Worm (Caenorhabditis elegans) whole organism, early embryonic: Measurements from ENCODE around the gene twk-12.

Experiments used
- B0310.2 ChIP-seq: sonication (generic microtip); optimal IDR thresholded peaks from 2 replicates; lab custom pipeline; 2016; ENCODE audit warnings: mild to moderate bottlenecking, missing genetic modification characterization, missing compliant biosample characterization
- F13C5.2 ChIP-seq: sonication (generic microtip); optimal IDR thresholded peaks from 2 replicates; lab custom pipeline; 2017; ENCODE audit warnings: mild to moderate bottlenecking, missing genetic modification characterization, inconsistent platforms, missing compliant biosample characterization
- aly-1 ChIP-seq: sonication (generic microtip); optimal IDR thresholded peaks from 2 replicates; lab custom pipeline; 2016; ENCODE audit warnings: missing genetic modification characterization, missing compliant biosample characterization
- ama-1 ChIP-seq: fragments of 150-350 bp; optimal IDR thresholded peaks from 2 replicates; lab custom pipeline; 2014
- ceh-13 ChIP-seq: fragments of 200-800 bp; sonication (Bioruptor generic); optimal IDR thresholded peaks from 2 replicates; lab custom pipeline; 2018; ENCODE audit warnings: mild to moderate bottlenecking, missing genetic modification characterization, missing compliant biosample characterization
- ceh-36 ChIP-seq: sonication (generic microtip); optimal IDR thresholded peaks from 2 replicates; lab custom pipeline; 2016; ENCODE audit warnings: missing genetic modification characterization, inconsistent platforms, missing compliant biosample characterization
- ets-7 ChIP-seq: sonication (generic microtip); optimal IDR thresholded peaks from 2 replicates; lab custom pipeline; 2016; ENCODE audit warnings: missing genotype, missing genetic modification characterization, missing compliant biosample characterization
- flt-1 ChIP-seq: fragments of 200-800 bp; sonication (Bioruptor generic); IDR thresholded peaks from 2 replicates; pipeline ENCODE4 v1.3.6; 2022; ENCODE audit warnings: missing genetic modification characterization, missing compliant biosample characterization
- hmbx-1 ChIP-seq: sonication (generic microtip); optimal IDR thresholded peaks from 2 replicates; lab custom pipeline; 2016; ENCODE audit warnings: mild to moderate bottlenecking, missing genetic modification characterization, missing compliant biosample characterization
- hmg-4 ChIP-seq: fragments of 200-800 bp; sonication (Bioruptor generic); optimal IDR thresholded peaks from 2 replicates; lab custom pipeline; 2018; ENCODE audit warnings: mild to moderate bottlenecking, missing genetic modification characterization, missing compliant biosample characterization
- hnd-1 ChIP-seq: sonication (generic microtip); optimal IDR thresholded peaks from 2 replicates; lab custom pipeline; 2016; ENCODE audit warnings: missing genetic modification characterization, missing compliant biosample characterization
- pes-1 ChIP-seq: fragments of 200-800 bp; sonication (Bioruptor generic); IDR thresholded peaks from 2 replicates; pipeline ENCODE4 v1.3.6; 2022; ENCODE audit warnings: missing genetic modification reagents, missing genetic modification characterization, missing compliant biosample characterization
- scrt-1 ChIP-seq: fragments of 200-800 bp; sonication (Bioruptor generic); IDR thresholded peaks from 2 replicates; pipeline ENCODE4 v1.3.6; 2022; ENCODE audit warnings: missing genetic modification characterization, missing compliant biosample characterization
- sea-1 ChIP-seq: fragments of 200-800 bp; sonication (Bioruptor generic); conservative IDR thresholded peaks from 2 replicates; pipeline ENCODE4 v1.3.6; 2022; ENCODE audit warnings: missing genetic modification characterization, missing compliant biosample characterization
- tbx-11 ChIP-seq: fragments of 200-800 bp; sonication (Bioruptor generic); IDR thresholded peaks from 2 replicates; pipeline ENCODE4 v1.3.6; 2022; ENCODE audit warnings: missing genetic modification characterization, missing compliant biosample characterization
- tbx-37 ChIP-seq: fragments of 200-800 bp; sonication (Bioruptor generic); conservative IDR thresholded peaks from 2 replicates; pipeline ENCODE4 v1.3.6; 2022; ENCODE audit warnings: missing genetic modification reagents, missing genetic modification characterization, missing compliant biosample characterization
- tra-4 ChIP-seq: sonication (generic microtip); optimal IDR thresholded peaks from 2 replicates; lab custom pipeline; 2017; ENCODE audit warnings: missing genetic modification characterization, missing compliant biosample characterization

The twk-12 gene

DNA sequence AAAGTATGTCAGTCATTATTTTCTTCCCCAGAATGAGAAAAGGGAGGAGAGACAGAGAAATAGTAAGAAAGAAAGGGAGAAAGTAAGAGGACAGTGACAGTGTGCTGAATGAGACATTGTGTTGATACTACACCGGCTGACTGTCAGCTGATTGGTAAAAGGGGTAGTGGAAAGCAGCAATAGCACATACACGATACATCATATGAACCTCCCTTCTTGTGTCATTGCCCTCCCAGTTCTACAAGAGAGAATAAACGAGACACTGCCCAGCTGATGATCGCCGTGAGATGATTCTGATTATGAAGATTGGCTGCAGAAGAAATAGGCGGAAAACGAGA, 52.4 kb downstream of the twk-12 start:
- TF ChIP-seq tbx-11 (no peak), sea-1 (GFP tag; lab: Robert Waterston, UW) (0 out of 2 replicates have a peak, but pooled peaks have one; percentile 13)

DNA sequence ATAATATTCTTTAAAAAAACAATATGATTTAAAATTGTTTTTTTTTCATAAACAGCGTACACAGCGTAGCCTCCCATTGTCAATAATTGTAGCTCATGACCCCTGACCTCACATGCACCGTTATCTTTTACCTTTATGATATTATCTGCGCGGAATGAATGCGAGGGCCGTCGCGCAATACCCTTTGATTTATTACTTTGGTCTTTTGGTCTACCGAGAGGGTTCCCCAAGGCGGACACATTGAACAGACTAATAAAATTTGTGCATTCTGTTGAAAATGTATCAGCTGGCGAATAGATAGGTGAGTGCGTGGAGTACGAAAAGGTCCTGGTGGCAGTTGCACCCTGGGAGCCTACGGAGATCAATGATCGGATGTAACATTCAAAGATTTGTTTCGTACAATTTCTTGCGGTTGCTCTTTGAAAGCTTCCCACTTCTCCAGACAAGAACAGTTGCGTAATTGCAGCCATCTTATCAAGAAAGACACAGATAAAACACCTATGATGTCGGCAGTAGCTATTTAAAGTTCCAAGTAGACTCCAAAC, 53.0 kb downstream of the twk-12 start:
- no peak for TF ChIP-seq tra-4 (tag; lab: Kevin White, UChicago)
- TF ChIP-seq sea-1 (GFP tag; lab: Robert Waterston, UW): no peak
- TF ChIP-seq aly-1 (tag; lab: Kevin White, UChicago): no peak
- TF ChIP-seq ets-7 (tag; lab: Kevin White, UChicago): no peak
- TF ChIP-seq F13C5.2 (tag; lab: Kevin White, UChicago): no peak
- TF ChIP-seq scrt-1 (GFP tag; lab: Robert Waterston, UW): no peak
- TF ChIP-seq ceh-13 (GFP tag; lab: Kevin White, UChicago): no peak
- no peak for TF ChIP-seq hmg-4
- no peak for TF ChIP-seq ceh-36 (tag; lab: Kevin White, UChicago)
- no peak for TF ChIP-seq hnd-1 (tag; lab: Kevin White, UChicago)
- TF ChIP-seq pes-1 (GFP tag; lab: Robert Waterston, UW): no peak
- no peak for TF ChIP-seq tbx-11
- no peak for TF ChIP-seq B0310.2 (tag; lab: Kevin White, UChicago)
- no peak for TF ChIP-seq flt-1
- no peak for TF ChIP-seq hmbx-1 (tag; lab: Kevin White, UChicago)
- no peak for TF ChIP-seq tbx-37 (GFP tag; lab: Robert Waterston, UW)
- no peak for TF ChIP-seq ama-1
